Worm (Caenorhabditis elegans) whole organism, L2 larva: ENCODE measurements around the gene tbc-19.
"Not testable (repeated sequence)": the region's sequence is repeated elsewhere in the genome, so short reads cannot be mapped to it uniquely, and the experiment has no call there.

Experiments used
- C34F6.9 ChIP-seq: fragments of 150-350 bp; optimal IDR thresholded peaks from 2 replicates; lab custom pipeline; 2014; ENCODE audit warnings: missing biosample characterization, missing genetic modification characterization
- F13H6.1 ChIP-seq: sonication (generic microtip); optimal IDR thresholded peaks from 2 replicates; lab custom pipeline; 2016; ENCODE audit warnings: missing genetic modification characterization, missing compliant biosample characterization
- Y55F3AM.14 ChIP-seq: fragments of 200-800 bp; sonication (Bioruptor generic); optimal IDR thresholded peaks from 2 replicates; lab custom pipeline; 2018; ENCODE audit warnings: mild to moderate bottlenecking, missing genetic modification characterization, missing compliant biosample characterization
- blmp-1 ChIP-seq: sonication (generic microtip); optimal IDR thresholded peaks from 2 replicates; lab custom pipeline; 2017; ENCODE audit warnings: missing genetic modification characterization, mild to moderate bottlenecking, missing compliant biosample characterization, antibody characterized with exemption, moderate library complexity; ENCODE audit not compliant: insufficient read depth
- ceh-16 ChIP-seq: fragments of 150-350 bp; optimal IDR thresholded peaks from 2 replicates; lab custom pipeline; 2014; ENCODE audit warnings: missing biosample characterization, missing genetic modification characterization
- crh-2 ChIP-seq: sonication (generic microtip); optimal IDR thresholded peaks from 2 replicates; lab custom pipeline; 2017; ENCODE audit warnings: missing biosample characterization, missing genetic modification characterization
- egl-27 ChIP-seq: sonication (generic microtip); optimal IDR thresholded peaks from 3 replicates; lab custom pipeline; 2017; ENCODE audit warnings: missing biosample characterization, missing genetic modification reagents, missing genetic modification characterization
- elt-1 ChIP-seq: fragments of 150-350 bp; optimal IDR thresholded peaks from 2 replicates; lab custom pipeline; 2014; ENCODE audit warnings: missing biosample characterization, missing genetic modification characterization
- fos-1 ChIP-seq: fragments of 150-350 bp; optimal IDR thresholded peaks from 2 replicates; lab custom pipeline; 2014; ENCODE audit warnings: missing biosample characterization, missing genetic modification characterization
- gmeb-1 ChIP-seq: fragments of 150-350 bp; optimal IDR thresholded peaks from 2 replicates; lab custom pipeline; 2014; ENCODE audit warnings: missing biosample characterization, missing genetic modification characterization
- lin-11 ChIP-seq: fragments of 150-350 bp; sonication (generic microtip); optimal IDR thresholded peaks from 2 replicates; lab custom pipeline; 2014; ENCODE audit warnings: missing biosample characterization, missing genetic modification characterization, inconsistent platforms, mixed read lengths
- lin-13 ChIP-seq: fragments of 150-350 bp; optimal IDR thresholded peaks from 2 replicates; lab custom pipeline; 2014; ENCODE audit warnings: missing biosample characterization, missing genetic modification reagents, missing genetic modification characterization
- lin-39 ChIP-seq: fragments of 150-350 bp; optimal IDR thresholded peaks from 2 replicates; lab custom pipeline; 2014; ENCODE audit warnings: missing biosample characterization, missing genetic modification reagents, missing genetic modification characterization
- lsy-2 ChIP-seq, 2 experiments: fragments of 150-350 bp in 1 of 2; sonication (generic microtip) in 1 of 2; optimal IDR thresholded peaks; 2 replicates each; lab custom pipeline; 2014 to 2017; ENCODE audit warnings: missing biosample characterization in 2 of 2, missing genetic modification characterization in 2 of 2
- mab-5 ChIP-seq: fragments of 150-350 bp; optimal IDR thresholded peaks from 2 replicates; lab custom pipeline; 2014; ENCODE audit warnings: missing biosample characterization, missing genetic modification characterization
- mdl-1 ChIP-seq, 2 experiments: fragments of 150-350 bp in 1 of 2; sonication (generic microtip) in 1 of 2; optimal IDR thresholded peaks; 2 replicates each; lab custom pipeline; 2017; ENCODE audit warnings: missing biosample characterization in 2 of 2, missing genetic modification characterization in 2 of 2
- nhr-129 ChIP-seq: fragments of 150-350 bp; optimal IDR thresholded peaks from 2 replicates; lab custom pipeline; 2014; ENCODE audit warnings: missing biosample characterization, missing genetic modification characterization
- nhr-21 ChIP-seq: fragments of 150-350 bp; optimal IDR thresholded peaks from 2 replicates; lab custom pipeline; 2014; ENCODE audit warnings: missing biosample characterization, missing genetic modification characterization
- nhr-237 ChIP-seq: fragments of 150-350 bp; optimal IDR thresholded peaks from 2 replicates; lab custom pipeline; 2014; ENCODE audit warnings: missing biosample characterization, missing genetic modification characterization
- nhr-25 ChIP-seq: fragments of 150-350 bp; sonication (generic microtip); optimal IDR thresholded peaks from 3 replicates; lab custom pipeline; 2014; ENCODE audit warnings: missing biosample characterization, missing genetic modification characterization
- nhr-6 ChIP-seq: fragments of 150-350 bp; optimal IDR thresholded peaks from 2 replicates; lab custom pipeline; 2014; ENCODE audit warnings: missing biosample characterization, missing genetic modification characterization
- nhr-77 ChIP-seq: fragments of 150-350 bp; optimal IDR thresholded peaks from 2 replicates; lab custom pipeline; 2014; ENCODE audit warnings: missing biosample characterization, missing genetic modification characterization
- peb-1 ChIP-seq: fragments of 150-350 bp; optimal IDR thresholded peaks from 2 replicates; lab custom pipeline; 2014; ENCODE audit warnings: missing biosample characterization, missing genetic modification characterization
- sem-4 ChIP-seq: fragments of 150-350 bp; optimal IDR thresholded peaks from 2 replicates; lab custom pipeline; 2014; ENCODE audit warnings: missing biosample characterization, missing genetic modification reagents, missing genetic modification characterization
- skn-1 ChIP-seq: sonication (generic microtip); optimal IDR thresholded peaks from 2 replicates; lab custom pipeline; 2017; ENCODE audit warnings: missing biosample characterization, missing genetic modification characterization
- sma-3 ChIP-seq: sonication (generic microtip); optimal IDR thresholded peaks from 2 replicates; lab custom pipeline; 2016; ENCODE audit warnings: missing genetic modification reagents, missing genetic modification characterization, missing compliant biosample characterization
- sma-9 ChIP-seq, 2 experiments: fragments of 150-350 bp in 1 of 2; sonication (generic microtip) in 1 of 2; optimal IDR thresholded peaks; 2 replicates each; lab custom pipeline; 2014 to 2016; ENCODE audit warnings: missing genetic modification characterization in 2 of 2, mild to moderate bottlenecking in 1 of 2, missing biosample characterization in 1 of 2, missing compliant biosample characterization in 1 of 2, missing genetic modification reagents in 1 of 2, moderate library complexity in 1 of 2
- snpc-4 ChIP-seq: fragments of 150-350 bp; optimal IDR thresholded peaks from 2 replicates; lab custom pipeline; 2014; ENCODE audit warnings: missing biosample characterization, missing genetic modification characterization
- unc-39 ChIP-seq: fragments of 150-350 bp; optimal IDR thresholded peaks from 2 replicates; lab custom pipeline; 2014; ENCODE audit warnings: missing biosample characterization, missing genetic modification characterization
- unc-55 ChIP-seq: fragments of 150-350 bp; sonication (generic microtip); optimal IDR thresholded peaks from 3 replicates; lab custom pipeline; 2014; ENCODE audit warnings: missing biosample characterization, missing genetic modification reagents, missing genetic modification characterization
- unc-62 ChIP-seq: fragments of 150-350 bp; optimal IDR thresholded peaks from 2 replicates; lab custom pipeline; 2014; ENCODE audit warnings: missing biosample characterization, missing genetic modification reagents, missing genetic modification characterization
- zag-1 ChIP-seq: fragments of 150-350 bp; optimal IDR thresholded peaks from 2 replicates; lab custom pipeline; 2014; ENCODE audit warnings: missing biosample characterization, missing genetic modification characterization
- ztf-1 ChIP-seq: fragments of 200-800 bp; sonication (Bioruptor generic); conservative IDR thresholded peaks from 2 replicates; pipeline ENCODE4 v1.3.6; 2022; ENCODE audit warnings: missing genetic modification characterization, missing compliant biosample characterization
- ztf-11 ChIP-seq: sonication (generic microtip); optimal IDR thresholded peaks from 2 replicates; lab custom pipeline; 2017; ENCODE audit warnings: missing biosample characterization, missing genetic modification characterization
- ztf-4 ChIP-seq: fragments of 150-350 bp; optimal IDR thresholded peaks from 2 replicates; lab custom pipeline; 2014; ENCODE audit warnings: missing biosample characterization, missing genetic modification characterization

Gene tbc-19

ce11 chrX:13973769-13974168, 38.5 kb downstream of the tbc-19 start:
- TF ChIP-seq sma-9 (GFP tag; optimal IDR thresholded peaks at IDR 0.05; lab: Kevin White, UChicago) (peak; percentile 56), sma-9 (tag; optimal IDR thresholded peaks at IDR 0.05; lab: Kevin White, UChicago) (no peak), mab-5 (tag; lab: Kevin White, UChicago) (peak; percentile 43), Y55F3AM.14 (peak; percentile 48), lin-11 (peak; percentile 31), lsy-2 (tag; optimal IDR thresholded peaks at IDR 0.05; lab: Kevin White, UChicago) (peak in 1 of 2 experiments; percentile 51), C34F6.9 (tag; lab: Kevin White, UChicago) (peak; percentile 57), nhr-6 (tag; lab: Kevin White, UChicago) (no peak), mdl-1 (tag; optimal IDR thresholded peaks at IDR 0.05; lab: Kevin White, UChicago) (peak in 1 of 2 experiments; percentile 11), crh-2 (tag; lab: Kevin White, UChicago) (peak; percentile 20), ceh-16 (no peak), F13H6.1 (peak; percentile 68), nhr-129 (tag; lab: Kevin White, UChicago) (peak; percentile 63), unc-55 (GFP tag; lab: Kevin White, UChicago) (peak; percentile 65), sem-4 (peak; percentile 19), nhr-21 (no peak), fos-1 (tag; lab: Kevin White, UChicago) (peak; percentile 16), lin-39 (tag; lab: Kevin White, UChicago) (no peak)

DNA sequence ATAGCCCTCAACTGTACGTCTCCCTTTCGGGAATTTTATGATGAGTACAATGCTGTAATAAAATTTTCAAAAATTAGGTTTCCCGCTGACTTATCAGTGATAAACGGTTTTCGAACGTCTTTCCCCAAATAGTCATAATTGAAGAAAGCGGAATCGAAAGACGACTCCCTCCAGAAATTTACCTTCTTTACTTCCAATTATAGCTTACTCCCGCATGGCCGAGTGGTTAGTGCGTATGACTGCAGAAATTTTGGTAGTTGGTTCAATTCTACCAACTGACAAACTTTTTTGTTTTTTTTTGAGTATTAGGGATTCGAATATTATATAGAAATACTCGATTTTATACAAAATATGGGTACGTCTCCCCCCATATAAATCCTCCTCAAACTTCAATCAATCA, 39.2 kb downstream of the tbc-19 start:
- peak; percentile 7 for TF ChIP-seq sma-9 (GFP tag; optimal IDR thresholded peaks at IDR 0.05; lab: Kevin White, UChicago)
- TF ChIP-seq sma-9 (tag; optimal IDR thresholded peaks at IDR 0.05; lab: Kevin White, UChicago) = not testable (repeated sequence)

- TF ChIP-seq nhr-237 (tag; lab: Kevin White, UChicago) (no peak), lsy-2 (tag; optimal IDR thresholded peaks at IDR 0.05; lab: Kevin White, UChicago) (peak; percentile 27 to 82), ztf-4 (tag; lab: Kevin White, UChicago) (peak; percentile 59), crh-2 (tag; lab: Kevin White, UChicago) (peak; percentile 88), gmeb-1 (tag; lab: Kevin White, UChicago) (peak; percentile 59), nhr-21 (peak; percentile 54), Y55F3AM.14 (peak; percentile 75), unc-55 (GFP tag; lab: Kevin White, UChicago) (peak; percentile 79), sma-9 (GFP tag; optimal IDR thresholded peaks at IDR 0.05; lab: Kevin White, UChicago) (peak; percentile 86), sma-9 (tag; optimal IDR thresholded peaks at IDR 0.05; lab: Kevin White, UChicago) (no peak), unc-39 (peak; percentile 18), sem-4 (peak; percentile 85), mdl-1 (tag; optimal IDR thresholded peaks at IDR 0.05; lab: Kevin White, UChicago) (peak; percentile 10 to 82), unc-62 (GFP tag; lab: Kevin White, UChicago) (no peak), sma-3 (peak; percentile 29), egl-27 (tag; lab: Kevin White, UChicago) (peak; percentile 78), C34F6.9 (tag; lab: Kevin White, UChicago) (peak; percentile 89), elt-1 (tag; lab: Kevin White, UChicago) (no peak), ztf-1 (no peak), fos-1 (tag; lab: Kevin White, UChicago) (peak; percentile 88), blmp-1 (peak; percentile 32), snpc-4 (tag; lab: Kevin White, UChicago) (peak; percentile 44), nhr-25 (tag; lab: Kevin White, UChicago) (no peak), nhr-129 (tag; lab: Kevin White, UChicago) (peak; percentile 94), skn-1 (tag; lab: Kevin White, UChicago) (peak; percentile 55), F13H6.1 (peak; percentile 93), lin-13 (GFP tag; lab: Kevin White, UChicago) (peak; percentile 73), zag-1 (tag; lab: Kevin White, UChicago) (peak; percentile 76), nhr-77 (no peak), peb-1 (tag; lab: Kevin White, UChicago) (no peak), lin-11 (peak; percentile 49), nhr-6 (tag; lab: Kevin White, UChicago) (peak; percentile 84), ztf-11 (no peak)
Measured at ce11 chrX:13969257-13969968, 42.9 kb downstream of the tbc-19 start.
